Worm (Caenorhabditis elegans) whole organism, L4/young adult: ENCODE measurements around the gene nphp-4.

ENCODE experiments used
- W03F9.2 ChIP-seq: fragments of 150-350 bp; optimal IDR thresholded peaks from 2 replicates; lab custom pipeline; 2014; ENCODE audit warnings: missing biosample characterization, missing genetic modification characterization
- dao-5 ChIP-seq: sonication (generic microtip); optimal IDR thresholded peaks from 2 replicates; lab custom pipeline; 2016; ENCODE audit warnings: missing genotype, missing genetic modification characterization, moderate library complexity, missing compliant biosample characterization
- him-1 ChIP-seq: sonication (generic microtip); optimal IDR thresholded peaks from 2 replicates; lab custom pipeline; 2016; ENCODE audit warnings: missing genotype, missing genetic modification reagents, missing genetic modification characterization, missing compliant biosample characterization

DNA sequence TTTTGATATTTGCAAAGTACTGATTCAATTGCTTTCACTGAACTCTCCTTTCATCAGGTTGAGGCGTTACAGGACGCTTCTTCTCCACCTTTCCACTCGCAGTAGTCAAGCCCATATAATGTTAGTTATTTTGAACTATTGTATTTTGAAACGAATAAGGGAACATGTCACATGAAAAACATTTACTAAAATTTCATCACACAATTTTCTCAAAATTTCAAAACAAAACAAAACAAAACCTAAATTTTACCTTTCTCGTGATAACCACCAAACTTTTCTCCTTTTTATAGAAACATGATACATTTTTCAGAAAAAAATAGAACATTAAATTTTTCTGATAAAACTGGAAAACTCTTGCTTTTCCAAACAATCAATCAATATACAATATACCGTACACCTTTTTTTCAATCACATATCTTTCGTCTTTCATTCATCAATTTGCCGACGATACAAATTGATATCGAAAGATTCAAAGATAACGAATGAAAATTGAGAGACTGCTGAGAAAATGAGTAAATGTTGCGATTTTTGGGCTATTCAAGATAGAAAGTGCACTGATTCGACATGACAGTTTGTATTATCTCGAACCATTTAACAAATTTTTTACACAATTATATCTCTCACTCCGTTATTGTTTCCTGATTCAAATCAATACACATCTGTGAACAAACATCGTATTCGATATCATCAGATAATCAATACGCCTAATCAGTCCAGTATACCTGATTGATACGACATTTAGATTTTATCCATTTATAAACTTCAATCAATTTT, 42.3 kb downstream of the nphp-4 start:
- TF ChIP-seq dao-5 (tag; lab: Kevin White, UChicago), result no peak
- TF ChIP-seq him-1, result no peak
- no peak for TF ChIP-seq W03F9.2 (tag; lab: Kevin White, UChicago)
